Fruit fly (Drosophila melanogaster): Measurements from ENCODE around the gene Ent2.

Gene Ent2

dm6 chr2L:6610683-6611373, 48.7 kb downstream of the Ent2 start, which contains the start of gene CG11050 (continued):
- TF ChIP-seq CG14014 (GFP tag; IDR thresholded peaks at IDR 0.05) (peak; percentile 78), sug (tag; optimal IDR thresholded peaks at IDR 0.05) (peak; percentile 70), NfI (GFP tag; optimal IDR thresholded peaks at IDR 0.05) (peak; percentile 70), ci (GFP tag; IDR thresholded peaks at IDR 0.05) (peak; percentile 88), Neu2 (GFP tag; optimal IDR thresholded peaks at IDR 0.05; ENCODE audit: borderline replicate concordance) (no peak), CG18476 (GFP tag; optimal IDR thresholded peaks at IDR 0.05) (peak; percentile 63), vnd (GFP tag; IDR thresholded peaks at IDR 0.05; ENCODE audit: partially characterized antibody) (no peak), ac (GFP tag; optimal IDR thresholded peaks at IDR 0.05) (no peak), CG10147 (GFP tag; optimal IDR thresholded peaks at IDR 0.05) (peak; percentile 67), CG17361 (GFP tag; IDR thresholded peaks at IDR 0.05) (peak; percentile 67), CG13775 (GFP tag; optimal IDR thresholded peaks at IDR 0.05) (peak; percentile 60), nom (GFP tag; optimal IDR thresholded peaks at IDR 0.05) (no peak), Eip74EF (GFP tag; optimal IDR thresholded peaks at IDR 0.05) (peak in 1 of 2 experiments; percentile 65), CG10565 (GFP tag; optimal IDR thresholded peaks at IDR 0.05) (no peak), Atf-2 (GFP tag; optimal IDR thresholded peaks at IDR 0.05) (peak; percentile 64), lmd (GFP tag; IDR thresholded peaks at IDR 0.05) (peak; percentile 74), rib (GFP tag; IDR thresholded peaks at IDR 0.05) (peak; percentile 84; the same call in 1 of the 2 replicates), pho (GFP tag; optimal IDR thresholded peaks at IDR 0.05) (peak; percentile 91), trem (tag; optimal IDR thresholded peaks at IDR 0.05) (peak; percentile 90), eyg (GFP tag; optimal IDR thresholded peaks at IDR 0.05) (peak; percentile 74), sd (tag; optimal IDR thresholded peaks at IDR 0.05) (peak; percentile 83), chinmo (GFP tag; IDR thresholded peaks at IDR 0.05; ENCODE audit: partially characterized antibody) (peak; percentile 73; the same call in 1 of the 4 replicates), hkb (optimal IDR thresholded peaks at IDR 0.05) (peak; percentile 58), hkb (GFP tag; IDR thresholded peaks at IDR 0.05) (peak; percentile 85), mld (GFP tag; IDR thresholded peaks at IDR 0.05; ENCODE audit: partially characterized antibody) (0 out of 3 replicates have a peak, but pooled peaks have one; percentile 33), CG42726 (GFP tag; IDR thresholded peaks at IDR 0.05; ENCODE audit: partially characterized antibody) (peak; percentile 75), odd (GFP tag; optimal IDR thresholded peaks at IDR 0.05) (no peak), CG7786 (GFP tag; optimal IDR thresholded peaks at IDR 0.05) (peak; percentile 84), CG2712 (tag; optimal IDR thresholded peaks at IDR 0.05) (peak; percentile 74), Xbp1 (GFP tag; optimal IDR thresholded peaks at IDR 0.05) (peak; percentile 88), CG13287 (GFP tag; IDR thresholded peaks at IDR 0.05; ENCODE audit: partially characterized antibody) (peak; percentile 81), CG12104 (GFP tag; optimal IDR thresholded peaks at IDR 0.05) (no peak), Dip2 (GFP tag; IDR thresholded peaks at IDR 0.05) (no peak), pita (GFP tag; optimal IDR thresholded peaks at IDR 0.05) (peak; percentile 90), Stat92E (GFP tag; optimal IDR thresholded peaks at IDR 0.05) (peak in 1 of 3 experiments; percentile 82), ara (GFP tag; IDR thresholded peaks at IDR 0.05) (peak; percentile 69), CG6175 (GFP tag; IDR thresholded peaks at IDR 0.05) (peak; percentile 54; the same call in 1 of the 3 replicates), dmrt99B (tag; optimal IDR thresholded peaks at IDR 0.05) (peak; percentile 72), en (GFP tag; optimal IDR thresholded peaks at IDR 0.05) (peak; percentile 81), CG17328 (GFP tag; IDR thresholded peaks at IDR 0.05) (peak; percentile 73), wek (GFP tag; optimal IDR thresholded peaks at IDR 0.05) (peak; percentile 48), Sox100B (GFP tag; optimal IDR thresholded peaks at IDR 0.05) (no peak), CG5180 (GFP tag; optimal IDR thresholded peaks at IDR 0.05) (no peak), CG18262 (tag; optimal IDR thresholded peaks at IDR 0.05) (peak; percentile 69), CG9215 (GFP tag; IDR thresholded peaks at IDR 0.05) (peak; percentile 48; the same call in 1 of the 2 replicates), Doc2 (GFP tag; IDR thresholded peaks at IDR 0.05) (no peak), trh (GFP tag; optimal IDR thresholded peaks at IDR 0.05) (peak; percentile 31), CG17912 (GFP tag; optimal IDR thresholded peaks at IDR 0.05) (peak; percentile 57)

All from whole organism, embryonic.